Worm (Caenorhabditis elegans) whole organism, L2 larva: ENCODE data around the gene chdh-1.

ENCODE experiments used
- mdl-1 ChIP-seq, 2 experiments: fragments of 150-350 bp in 1 of 2; sonication (generic microtip) in 1 of 2; optimal IDR thresholded peaks; 2 replicates each; lab custom pipeline; 2017; ENCODE audit warnings: missing biosample characterization in 2 of 2, missing genetic modification characterization in 2 of 2
- nhr-12 ChIP-seq: fragments of 150-350 bp; optimal IDR thresholded peaks from 2 replicates; lab custom pipeline; 2014; ENCODE audit warnings: missing biosample characterization, missing genetic modification characterization
- zag-1 ChIP-seq: fragments of 150-350 bp; optimal IDR thresholded peaks from 2 replicates; lab custom pipeline; 2014; ENCODE audit warnings: missing biosample characterization, missing genetic modification characterization

DNA sequence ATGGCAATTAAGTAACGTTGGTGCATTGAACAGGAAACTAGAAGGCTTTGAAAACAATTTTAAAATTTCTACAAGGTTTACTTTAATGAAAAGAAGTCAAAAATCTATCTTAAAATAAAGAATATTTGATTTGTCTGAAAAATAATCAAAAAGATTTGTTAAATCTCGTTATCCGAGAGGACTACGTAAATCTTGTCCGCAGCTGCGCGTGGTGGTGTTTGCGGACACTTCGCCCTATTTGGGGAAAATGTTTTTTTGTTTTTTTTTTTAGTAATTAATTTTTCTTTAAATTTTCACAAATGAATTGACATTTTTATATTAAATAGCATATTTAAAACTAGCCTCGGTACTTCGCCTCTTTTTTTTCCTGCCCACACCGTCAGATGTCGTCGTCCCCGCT is 14.8 kb downstream of the chdh-1 start:
- TF ChIP-seq mdl-1 (tag; optimal IDR thresholded peaks at IDR 0.05; lab: Kevin White, UChicago) (no peak), zag-1 (tag; lab: Kevin White, UChicago) (no peak), nhr-12 (no peak)
